Fruit fly (Drosophila melanogaster) whole organism, embryonic: Measurements from ENCODE around the gene CG12115.

Source experiments
- Ada2b ChIP-seq: fragments of 200-800 bp; sonication (Bioruptor generic); IDR thresholded peaks from 2 replicates; pipeline ENCODE4 v1.3.6; 2022; ENCODE audit warnings: missing biosample characterization, missing genetic modification characterization
- BEAF-32 ChIP-seq: fragments of 200-800 bp; sonication (Bioruptor generic); optimal IDR thresholded peaks from 3 replicates; lab custom pipeline; 2017; ENCODE audit warnings: missing biosample characterization, missing genetic modification characterization, mild to moderate bottlenecking, moderate library complexity, missing genetic modification reagents
- Bdp1 ChIP-seq: fragments of 200-800 bp; sonication (Bioruptor generic); optimal IDR thresholded peaks from 3 replicates; lab custom pipeline; 2016; ENCODE audit warnings: missing biosample characterization, missing genetic modification characterization
- Bgb ChIP-seq: fragments of 200-800 bp; sonication (Bioruptor generic); IDR thresholded peaks from 2 replicates; pipeline ENCODE4 v1.3.6; 2022; ENCODE audit warnings: missing biosample characterization, missing genetic modification characterization; ENCODE audit not compliant: partially characterized antibody
- CG10209 ChIP-seq: fragments of 200-800 bp; sonication (Bioruptor generic); optimal IDR thresholded peaks from 3 replicates; lab custom pipeline; 2017; ENCODE audit warnings: missing biosample characterization, mild to moderate bottlenecking, missing genetic modification characterization, missing genetic modification reagents
- CG12155 ChIP-seq: fragments of 200-800 bp; sonication (Bioruptor generic); optimal IDR thresholded peaks from 3 replicates; lab custom pipeline; 2016; ENCODE audit warnings: missing biosample characterization, missing genetic modification characterization
- CG12744 ChIP-seq: fragments of 200-800 bp; sonication (Bioruptor generic); optimal IDR thresholded peaks from 2 replicates; lab custom pipeline; 2016; ENCODE audit warnings: missing biosample characterization, missing genetic modification characterization
- CG15073 ChIP-seq: fragments of 200-800 bp; sonication (Bioruptor generic); optimal IDR thresholded peaks from 2 replicates; lab custom pipeline; 2016; ENCODE audit warnings: missing biosample characterization, missing genetic modification characterization
- CG17359 ChIP-seq: fragments of 200-800 bp; sonication (Bioruptor generic); optimal IDR thresholded peaks from 3 replicates; lab custom pipeline; 2018; ENCODE audit warnings: missing biosample characterization, mild to moderate bottlenecking, missing genetic modification characterization, moderate library complexity
- CG17829 ChIP-seq: fragments of 200-800 bp; optimal IDR thresholded peaks from 2 replicates; lab custom pipeline; 2019; ENCODE audit warnings: missing biosample characterization, mild to moderate bottlenecking, missing genetic modification characterization, moderate library complexity
- CG2116 ChIP-seq: fragments of 200-800 bp; sonication (Bioruptor generic); optimal IDR thresholded peaks from 3 replicates; lab custom pipeline; 2018; ENCODE audit warnings: missing biosample characterization, mild to moderate bottlenecking, missing genetic modification characterization
- CG2129 ChIP-seq: fragments of 200-800 bp; sonication (Bioruptor generic); IDR thresholded peaks from 2 replicates; pipeline ENCODE4 v1.3.6; 2022; ENCODE audit warnings: missing biosample characterization, missing genetic modification characterization; ENCODE audit not compliant: partially characterized antibody
- CG3838 ChIP-seq: fragments of 200-800 bp; sonication (Bioruptor generic); optimal IDR thresholded peaks from 3 replicates; lab custom pipeline; 2016; ENCODE audit warnings: missing biosample characterization, missing genetic modification characterization
- CG4617 ChIP-seq: fragments of 200-800 bp; sonication (Bioruptor generic); optimal IDR thresholded peaks from 3 replicates; lab custom pipeline; 2016; ENCODE audit warnings: missing biosample characterization, missing genetic modification characterization, borderline replicate concordance
- CG6791 ChIP-seq: fragments of 200-800 bp; sonication (Bioruptor generic); IDR thresholded peaks from 3 replicates; pipeline ENCODE4 v1.3.6; 2022; ENCODE audit warnings: missing biosample characterization, missing genetic modification characterization; ENCODE audit not compliant: partially characterized antibody
- CG8290 ChIP-seq, 3 experiments: fragments of 200-800 bp; sonication (Bioruptor generic); optimal IDR thresholded peaks; 2 replicates each; lab custom pipeline; 2016 to 2019; ENCODE audit warnings: missing biosample characterization in 3 of 3, missing genetic modification characterization in 3 of 3, mild to moderate bottlenecking in 2 of 3, moderate library complexity in 1 of 3
- CG8944 ChIP-seq: fragments of 200-800 bp; sonication (Bioruptor generic); optimal IDR thresholded peaks from 3 replicates; lab custom pipeline; 2016; ENCODE audit warnings: missing biosample characterization, missing genetic modification characterization
- CG9797 ChIP-seq: fragments of 200-800 bp; sonication (Bioruptor generic); optimal IDR thresholded peaks from 3 replicates; lab custom pipeline; 2018; ENCODE audit warnings: missing biosample characterization, mild to moderate bottlenecking, missing genetic modification characterization
- CTCF ChIP-seq: fragments of 200-800 bp; sonication (Bioruptor generic); optimal IDR thresholded peaks from 2 replicates; lab custom pipeline; 2017; ENCODE audit warnings: missing biosample characterization, mild to moderate bottlenecking, missing genetic modification characterization, moderate library complexity
- D19B ChIP-seq: fragments of 200-800 bp; sonication (Bioruptor generic); optimal IDR thresholded peaks from 2 replicates; lab custom pipeline; 2017; ENCODE audit warnings: missing biosample characterization, mild to moderate bottlenecking, missing genetic modification characterization
- Doc3 ChIP-seq: fragments of 200-800 bp; sonication (Bioruptor generic); IDR thresholded peaks from 3 replicates; pipeline ENCODE4 v1.3.6; 2022; ENCODE audit warnings: missing biosample characterization, missing genetic modification characterization; ENCODE audit not compliant: partially characterized antibody
- Dp ChIP-seq: fragments of 200-800 bp; sonication (Bioruptor generic); optimal IDR thresholded peaks from 2 replicates; lab custom pipeline; 2018; ENCODE audit warnings: missing biosample characterization, mild to moderate bottlenecking, missing genetic modification characterization, moderate library complexity
- Dref ChIP-seq: fragments of 200-800 bp; sonication (Bioruptor generic); IDR thresholded peaks from 2 replicates; pipeline ENCODE4 v1.3.6; 2022; ENCODE audit warnings: missing biosample characterization, missing genetic modification characterization
- E2f2 ChIP-seq: fragments of 200-800 bp; sonication (Bioruptor generic); IDR thresholded peaks from 2 replicates; pipeline ENCODE4 v1.3.6; 2022; ENCODE audit warnings: missing biosample characterization, missing genetic modification characterization
- Hmx ChIP-seq: fragments of 200-800 bp; sonication (Bioruptor generic); optimal IDR thresholded peaks from 2 replicates; lab custom pipeline; 2016; ENCODE audit warnings: missing biosample characterization, missing genetic modification characterization
- Med ChIP-seq: fragments of 200-800 bp; sonication (Bioruptor generic); peaks from one replicate; lab custom pipeline; 2016; ENCODE audit warnings: missing biosample characterization, missing genetic modification characterization, mild to moderate bottlenecking, inconsistent platforms, moderate library complexity
- Myb ChIP-seq: fragments of 200-800 bp; sonication (Bioruptor generic); optimal IDR thresholded peaks from 2 replicates; lab custom pipeline; 2016; ENCODE audit warnings: missing biosample characterization, missing genetic modification characterization
- Nf-YC ChIP-seq: fragments of 200-800 bp; optimal IDR thresholded peaks from 3 replicates; lab custom pipeline; 2019; ENCODE audit warnings: missing biosample characterization, mild to moderate bottlenecking, missing genetic modification characterization, moderate library complexity
- Opbp ChIP-seq: fragments of 200-800 bp; sonication (Bioruptor generic); IDR thresholded peaks from 3 replicates; pipeline ENCODE4 v1.3.6; 2022; ENCODE audit warnings: missing biosample characterization, missing genetic modification characterization; ENCODE audit not compliant: partially characterized antibody
- Pdp1 ChIP-seq, 2 experiments: fragments of 200-800 bp; sonication (Bioruptor generic); optimal IDR thresholded peaks; 3 replicates each; lab custom pipeline; 2016; ENCODE audit warnings: missing biosample characterization in 2 of 2, missing genetic modification characterization in 2 of 2, mild to moderate bottlenecking in 1 of 2, moderate library complexity in 1 of 2
- Scr ChIP-seq: fragments of 200-800 bp; sonication (Bioruptor generic); IDR thresholded peaks from 2 replicates; pipeline ENCODE4 v1.3.6; 2022; ENCODE audit warnings: missing biosample characterization, missing genetic modification characterization; ENCODE audit not compliant: partially characterized antibody
- Xrp1 ChIP-seq: fragments of 200-800 bp; sonication (Bioruptor generic); IDR thresholded peaks from 2 replicates; pipeline ENCODE4 v1.3.6; 2022; ENCODE audit warnings: missing biosample characterization, missing genetic modification characterization
- bigmax ChIP-seq: fragments of 200-800 bp; sonication (Bioruptor generic); optimal IDR thresholded peaks from 2 replicates; lab custom pipeline; 2018; ENCODE audit warnings: missing biosample characterization, mild to moderate bottlenecking, missing genetic modification characterization
- crol ChIP-seq: fragments of 200-800 bp; sonication (Bioruptor generic); IDR thresholded peaks from 2 replicates; pipeline ENCODE4 v1.3.6; 2022; ENCODE audit warnings: missing biosample characterization, missing genetic modification characterization
- ftz-f1 ChIP-seq: fragments of 200-800 bp; sonication (Bioruptor generic); optimal IDR thresholded peaks from 2 replicates; lab custom pipeline; 2016; ENCODE audit warnings: missing biosample characterization, missing genetic modification characterization
- hb ChIP-seq: fragments of 200-800 bp; sonication (Bioruptor generic); IDR thresholded peaks from 3 replicates; pipeline ENCODE4 v1.3.6; 2022; ENCODE audit warnings: missing biosample characterization, missing genetic modification characterization; ENCODE audit not compliant: partially characterized antibody
- inv ChIP-seq: fragments of 200-800 bp; sonication (Bioruptor generic); IDR thresholded peaks from 2 replicates; pipeline ENCODE4 v1.3.6; 2022; ENCODE audit warnings: missing biosample characterization, missing genetic modification characterization; ENCODE audit not compliant: partially characterized antibody
- knrl ChIP-seq: fragments of 200-800 bp; sonication (Bioruptor generic); IDR thresholded peaks from 3 replicates; pipeline ENCODE4 v1.3.6; 2022; ENCODE audit warnings: missing biosample characterization, missing genetic modification characterization; ENCODE audit not compliant: partially characterized antibody
- mirr ChIP-seq: fragments of 200-800 bp; sonication (Bioruptor generic); optimal IDR thresholded peaks from 3 replicates; lab custom pipeline; 2018; ENCODE audit warnings: missing biosample characterization, mild to moderate bottlenecking, missing genetic modification characterization
- mld ChIP-seq: fragments of 200-800 bp; sonication (Bioruptor generic); IDR thresholded peaks from 3 replicates; pipeline ENCODE4 v1.3.6; 2022; ENCODE audit warnings: missing biosample characterization, missing genetic modification characterization; ENCODE audit not compliant: partially characterized antibody
- prd ChIP-seq, 3 experiments: fragments of >200 bp in 2 of 3; fragments of 200-800 bp in 1 of 3; sonication (Bioruptor generic) in 1 of 3; optimal IDR thresholded peaks in 2 of 3; IDR thresholded peaks in 1 of 3; 2 replicates in 2 of 3; 3 replicates in 1 of 3; pipeline versions ENCODE4 v1.3.6 to Lab custom; 2017 to 2022; ENCODE audit warnings: missing biosample characterization in 1 of 3, missing genetic modification characterization in 1 of 3
- pzg ChIP-seq: fragments of 200-800 bp; sonication (Bioruptor generic); optimal IDR thresholded peaks from 3 replicates; lab custom pipeline; 2018; ENCODE audit warnings: missing biosample characterization, mild to moderate bottlenecking, missing genetic modification characterization, moderate library complexity
- row ChIP-seq: fragments of 200-800 bp; sonication (Bioruptor generic); IDR thresholded peaks from 3 replicates; pipeline ENCODE4 v1.3.6; 2022; ENCODE audit warnings: missing biosample characterization, missing genetic modification characterization
- sens ChIP-seq: fragments of 200-800 bp; sonication (Bioruptor generic); peaks from one replicate; lab custom pipeline; 2016; ENCODE audit warnings: missing biosample characterization, missing genetic modification characterization
- sna ChIP-seq: fragments of 200-800 bp; sonication (Bioruptor generic); IDR thresholded peaks from 2 replicates; pipeline ENCODE4 v1.3.6; 2022; ENCODE audit warnings: missing biosample characterization, missing genetic modification characterization; ENCODE audit not compliant: partially characterized antibody
- stwl ChIP-seq: fragments of 200-800 bp; sonication (Bioruptor generic); optimal IDR thresholded peaks from 3 replicates; lab custom pipeline; 2018; ENCODE audit warnings: missing biosample characterization, mild to moderate bottlenecking, missing genetic modification characterization, moderate library complexity
- sug ChIP-seq: fragments of 200-800 bp; optimal IDR thresholded peaks from 2 replicates; lab custom pipeline; 2019; ENCODE audit warnings: missing biosample characterization, mild to moderate bottlenecking, missing genetic modification characterization, moderate library complexity
- vnd ChIP-seq: fragments of 200-800 bp; sonication (Bioruptor generic); IDR thresholded peaks from 3 replicates; pipeline ENCODE4 v1.3.6; 2022; ENCODE audit warnings: missing biosample characterization, missing genetic modification characterization; ENCODE audit not compliant: partially characterized antibody
- zen2 ChIP-seq: fragments of 200-800 bp; sonication (Bioruptor generic); IDR thresholded peaks from 3 replicates; pipeline ENCODE4 v1.3.6; 2022; ENCODE audit warnings: missing biosample characterization, missing genetic modification characterization; ENCODE audit not compliant: partially characterized antibody

The CG12115 gene

dm6 chrX:9159736-9160135 is 30.7 kb downstream of the CG12115 start, which contains the start of gene NdufA3:
NdufA3 (minus strand) TSS chrX:9160052.
- TF ChIP-seq CG17359 (no peak), BEAF-32 (peak; percentile 82), Dp (GFP tag; lab: Kevin White, UChicago) (peak; percentile 46), Ada2b (no peak), Pdp1 (GFP tag; optimal IDR thresholded peaks at IDR 0.05; lab: Kevin White, UChicago) (peak in 1 of 2 experiments; percentile 99), zen2 (peak; percentile 67; the same call in 2 of the 3 replicates), Bdp1 (GFP tag; lab: Kevin White, UChicago) (no peak), Opbp (GFP tag; lab: Robert Waterston, UW) (peak; percentile 82), vnd (GFP tag; lab: Robert Waterston, UW) (peak; percentile 73), CG17829 (peak; percentile 11), prd (optimal IDR thresholded peaks at IDR 0.05; lab: Kevin White, UChicago) (no peak), prd (GFP tag; IDR thresholded peaks at IDR 0.05; lab: Robert Waterston, UW) (no peak), Xrp1 (no peak), Dref (GFP tag; lab: Robert Waterston, UW) (peak; percentile 84), sug (peak; percentile 31), D19B (GFP tag; lab: Kevin White, UChicago) (no peak), inv (peak; percentile 66), ftz-f1 (GFP tag; lab: Kevin White, UChicago) (peak; percentile 3), CG6791 (peak; percentile 87), CG4617 (GFP tag; lab: Kevin White, UChicago) (no peak), CTCF (no peak), hb (peak; percentile 81), knrl (peak; percentile 78), row (GFP tag; lab: Robert Waterston, UW) (peak; percentile 67), CG15073 (GFP tag; lab: Kevin White, UChicago) (no peak), CG10209 (GFP tag; lab: Kevin White, UChicago) (no peak), E2f2 (peak; percentile 50), Med (GFP tag; lab: Kevin White, UChicago) (peak; percentile 20), CG8290 (GFP tag; optimal IDR thresholded peaks at IDR 0.05; lab: Kevin White, UChicago) (no peak), CG8290 (tag; optimal IDR thresholded peaks at IDR 0.05; lab: Kevin White, UChicago) (peak in 1 of 2 experiments; percentile 19), Hmx (GFP tag; lab: Kevin White, UChicago) (no peak), sens (GFP tag; lab: Kevin White, UChicago) (peak; percentile 73), CG3838 (no peak), crol (GFP tag; lab: Robert Waterston, UW) (no peak), Scr (GFP tag; lab: Robert Waterston, UW) (peak; percentile 83), CG2129 (GFP tag; lab: Robert Waterston, UW) (peak; percentile 64), bigmax (GFP tag; lab: Kevin White, UChicago) (no peak), mld (0 out of 3 replicates have a peak, but pooled peaks have one; percentile 40), Myb (peak; percentile 16), Nf-YC (tag; lab: Kevin White, UChicago) (no peak), CG12744 (GFP tag; lab: Kevin White, UChicago) (no peak), pzg (peak; percentile 62), CG2116 (GFP tag; lab: Kevin White, UChicago) (peak; percentile 41), stwl (tag; lab: Kevin White, UChicago) (peak; percentile 23), mirr (GFP tag; lab: Kevin White, UChicago) (no peak), CG8944 (GFP tag; lab: Kevin White, UChicago) (no peak), Bgb (GFP tag; lab: Robert Waterston, UW) (peak; percentile 81), CG9797 (peak; percentile 25), CG12155 (GFP tag; lab: Kevin White, UChicago) (no peak), Doc3 (GFP tag; lab: Robert Waterston, UW) (peak; percentile 62), sna (GFP tag; lab: Robert Waterston, UW) (peak; percentile 77)
